Fruit fly (Drosophila melanogaster) whole organism, embryonic: Measurements from ENCODE around the gene CG5938.

Experiments
- B-H1 ChIP-seq: fragments of 200-800 bp; sonication (Bioruptor generic); IDR thresholded peaks from 3 replicates; pipeline ENCODE4 v1.3.6; 2022; ENCODE audit warnings: missing biosample characterization, missing genetic modification characterization
- CG11247 ChIP-seq: fragments of 200-800 bp; sonication (Bioruptor generic); IDR thresholded peaks from 2 replicates; pipeline ENCODE4 v1.3.6; 2022; ENCODE audit warnings: missing biosample characterization, missing genetic modification characterization
- CG11456 ChIP-seq: fragments of 200-800 bp; sonication (Bioruptor generic); IDR thresholded peaks from 3 replicates; pipeline ENCODE4 v1.3.6; 2022; ENCODE audit warnings: missing biosample characterization, missing genetic modification characterization
- CG12299 ChIP-seq: fragments of 200-800 bp; sonication (Bioruptor generic); optimal IDR thresholded peaks from 2 replicates; lab custom pipeline; 2018; ENCODE audit warnings: missing biosample characterization, mild to moderate bottlenecking, missing genetic modification characterization
- CG12769 ChIP-seq: fragments of 200-800 bp; sonication (Bioruptor generic); optimal IDR thresholded peaks from 2 replicates; lab custom pipeline; 2019; ENCODE audit warnings: missing biosample characterization, mild to moderate bottlenecking, missing genetic modification characterization, moderate library complexity
- CG13775 ChIP-seq: fragments of 200-800 bp; sonication (Bioruptor generic); optimal IDR thresholded peaks from 3 replicates; lab custom pipeline; 2017; ENCODE audit warnings: missing biosample characterization, mild to moderate bottlenecking, missing genetic modification characterization
- CG13894 ChIP-seq: fragments of 200-800 bp; sonication (Bioruptor generic); optimal IDR thresholded peaks from 3 replicates; lab custom pipeline; 2018; ENCODE audit warnings: missing biosample characterization, mild to moderate bottlenecking, missing genetic modification characterization, moderate library complexity
- CG14710 ChIP-seq: fragments of 200-800 bp; sonication (Bioruptor generic); optimal IDR thresholded peaks from 3 replicates; lab custom pipeline; 2019; ENCODE audit warnings: missing biosample characterization, mild to moderate bottlenecking, missing genetic modification characterization, moderate library complexity
- CG14965 ChIP-seq: fragments of 200-800 bp; sonication (Bioruptor generic); optimal IDR thresholded peaks from 2 replicates; lab custom pipeline; 2016; ENCODE audit warnings: missing biosample characterization, missing genetic modification characterization, borderline replicate concordance
- CG15514 ChIP-seq: fragments of 200-800 bp; sonication (Bioruptor generic); optimal IDR thresholded peaks from 3 replicates; lab custom pipeline; 2017; ENCODE audit warnings: missing biosample characterization, missing genetic modification characterization, mild to moderate bottlenecking, moderate library complexity, missing genetic modification reagents
- CG16863 ChIP-seq: fragments of 200-800 bp; sonication (Bioruptor generic); optimal IDR thresholded peaks from 3 replicates; lab custom pipeline; 2016; ENCODE audit warnings: missing biosample characterization, missing genetic modification characterization
- CG7987 ChIP-seq: fragments of 200-800 bp; sonication (Bioruptor generic); optimal IDR thresholded peaks from 2 replicates; lab custom pipeline; 2018; ENCODE audit warnings: missing biosample characterization, mild to moderate bottlenecking, missing genetic modification characterization, moderate library complexity
- CG8281 ChIP-seq: fragments of 200-800 bp; sonication (Bioruptor generic); optimal IDR thresholded peaks from 2 replicates; lab custom pipeline; 2018; ENCODE audit warnings: missing biosample characterization, mild to moderate bottlenecking, missing genetic modification characterization, moderate library complexity
- CG8290 ChIP-seq, 3 experiments: fragments of 200-800 bp; sonication (Bioruptor generic); optimal IDR thresholded peaks; 2 replicates each; lab custom pipeline; 2016 to 2019; ENCODE audit warnings: missing biosample characterization in 3 of 3, missing genetic modification characterization in 3 of 3, mild to moderate bottlenecking in 2 of 3, moderate library complexity in 1 of 3
- CG8478 ChIP-seq: fragments of >200 bp; optimal IDR thresholded peaks from 2 replicates; lab custom pipeline; 2018
- Hr3 ChIP-seq: fragments of 200-800 bp; sonication (Bioruptor generic); optimal IDR thresholded peaks from 3 replicates; lab custom pipeline; 2016; ENCODE audit warnings: missing biosample characterization, missing genetic modification characterization
- Med ChIP-seq: fragments of 200-800 bp; sonication (Bioruptor generic); peaks from one replicate; lab custom pipeline; 2016; ENCODE audit warnings: missing biosample characterization, missing genetic modification characterization, mild to moderate bottlenecking, inconsistent platforms, moderate library complexity
- Nf-YC ChIP-seq: fragments of 200-800 bp; optimal IDR thresholded peaks from 3 replicates; lab custom pipeline; 2019; ENCODE audit warnings: missing biosample characterization, mild to moderate bottlenecking, missing genetic modification characterization, moderate library complexity
- abd-A ChIP-seq: fragments of 200-800 bp; sonication (Bioruptor generic); optimal IDR thresholded peaks from 3 replicates; lab custom pipeline; 2019; ENCODE audit warnings: missing biosample characterization, mild to moderate bottlenecking, missing genetic modification characterization, moderate library complexity
- aop ChIP-seq: fragments of 200-800 bp; sonication (Bioruptor generic); IDR thresholded peaks from 2 replicates; pipeline ENCODE4 v1.3.6; 2022; ENCODE audit warnings: missing biosample characterization, missing genetic modification characterization
- cad ChIP-seq: fragments of >200 bp; optimal IDR thresholded peaks from 2 replicates; lab custom pipeline; 2017; ENCODE audit warnings: missing biosample characterization, missing genetic modification characterization
- chinmo ChIP-seq: fragments of 200-800 bp; sonication (Bioruptor generic); IDR thresholded peaks from 4 replicates; pipeline ENCODE4 v1.3.6; 2022; ENCODE audit warnings: missing biosample characterization, missing genetic modification characterization; ENCODE audit not compliant: partially characterized antibody
- cwo ChIP-seq: fragments of 200-800 bp; sonication (Bioruptor generic); optimal IDR thresholded peaks from 3 replicates; lab custom pipeline; 2017; ENCODE audit warnings: missing biosample characterization, missing genetic modification characterization, mild to moderate bottlenecking, moderate library complexity, missing genetic modification reagents
- dysf ChIP-seq: fragments of 200-800 bp; sonication (Bioruptor generic); IDR thresholded peaks from 3 replicates; pipeline ENCODE4 v1.3.6; 2022; ENCODE audit warnings: missing biosample characterization, missing genetic modification characterization
- exex ChIP-seq: fragments of 200-800 bp; sonication (Bioruptor generic); optimal IDR thresholded peaks from 4 replicates; lab custom pipeline; 2018; ENCODE audit warnings: missing biosample characterization, mild to moderate bottlenecking, missing genetic modification characterization, moderate library complexity
- fu2 ChIP-seq: fragments of 200-800 bp; sonication (Bioruptor generic); optimal IDR thresholded peaks from 2 replicates; lab custom pipeline; 2016; ENCODE audit warnings: missing biosample characterization, missing genetic modification characterization
- hkb ChIP-seq, 2 experiments: fragments of 200-800 bp in 1 of 2; fragments of >200 bp in 1 of 2; sonication (Bioruptor generic) in 1 of 2; IDR thresholded peaks in 1 of 2; optimal IDR thresholded peaks in 1 of 2; 2 replicates each; pipeline versions ENCODE4 v1.3.6 to Lab custom; 2017 to 2022; ENCODE audit warnings: missing biosample characterization in 1 of 2, missing genetic modification characterization in 1 of 2
- hth ChIP-seq: fragments of >200 bp; optimal IDR thresholded peaks from 2 replicates; lab custom pipeline; 2017; ENCODE audit warnings: inconsistent platforms
- klu ChIP-seq: fragments of 200-800 bp; sonication (Bioruptor generic); IDR thresholded peaks from 2 replicates; pipeline ENCODE4 v1.3.6; 2022; ENCODE audit warnings: missing biosample characterization, missing genetic modification characterization
- lilli ChIP-seq: fragments of 200-800 bp; sonication (Bioruptor generic); optimal IDR thresholded peaks from 3 replicates; lab custom pipeline; 2016; ENCODE audit warnings: missing biosample characterization, missing genetic modification characterization
- mirr ChIP-seq: fragments of 200-800 bp; sonication (Bioruptor generic); optimal IDR thresholded peaks from 3 replicates; lab custom pipeline; 2018; ENCODE audit warnings: missing biosample characterization, mild to moderate bottlenecking, missing genetic modification characterization
- sd ChIP-seq: fragments of 200-800 bp; sonication (Bioruptor generic); optimal IDR thresholded peaks from 3 replicates; lab custom pipeline; 2018; ENCODE audit warnings: missing biosample characterization, mild to moderate bottlenecking, missing genetic modification characterization, moderate library complexity
- sisA ChIP-seq: fragments of 200-800 bp; sonication (Bioruptor generic); IDR thresholded peaks from 2 replicates; pipeline ENCODE4 v1.3.6; 2022; ENCODE audit warnings: missing biosample characterization, missing genetic modification characterization
- slou ChIP-seq: fragments of 200-800 bp; sonication (Bioruptor generic); optimal IDR thresholded peaks from 3 replicates; lab custom pipeline; 2016; ENCODE audit warnings: missing biosample characterization, missing genetic modification characterization
- sr ChIP-seq: fragments of 200-800 bp; sonication (Bioruptor generic); IDR thresholded peaks from 3 replicates; pipeline ENCODE4 v1.3.6; 2022; ENCODE audit warnings: missing biosample characterization, missing genetic modification characterization
- sug ChIP-seq: fragments of 200-800 bp; optimal IDR thresholded peaks from 2 replicates; lab custom pipeline; 2019; ENCODE audit warnings: missing biosample characterization, mild to moderate bottlenecking, missing genetic modification characterization, moderate library complexity
- trem ChIP-seq: fragments of 200-800 bp; optimal IDR thresholded peaks from 3 replicates; lab custom pipeline; 2019; ENCODE audit warnings: missing biosample characterization, mild to moderate bottlenecking, missing genetic modification characterization, moderate library complexity
- vnd ChIP-seq: fragments of 200-800 bp; sonication (Bioruptor generic); IDR thresholded peaks from 3 replicates; pipeline ENCODE4 v1.3.6; 2022; ENCODE audit warnings: missing biosample characterization, missing genetic modification characterization; ENCODE audit not compliant: partially characterized antibody

CG5938 gene

DNA sequence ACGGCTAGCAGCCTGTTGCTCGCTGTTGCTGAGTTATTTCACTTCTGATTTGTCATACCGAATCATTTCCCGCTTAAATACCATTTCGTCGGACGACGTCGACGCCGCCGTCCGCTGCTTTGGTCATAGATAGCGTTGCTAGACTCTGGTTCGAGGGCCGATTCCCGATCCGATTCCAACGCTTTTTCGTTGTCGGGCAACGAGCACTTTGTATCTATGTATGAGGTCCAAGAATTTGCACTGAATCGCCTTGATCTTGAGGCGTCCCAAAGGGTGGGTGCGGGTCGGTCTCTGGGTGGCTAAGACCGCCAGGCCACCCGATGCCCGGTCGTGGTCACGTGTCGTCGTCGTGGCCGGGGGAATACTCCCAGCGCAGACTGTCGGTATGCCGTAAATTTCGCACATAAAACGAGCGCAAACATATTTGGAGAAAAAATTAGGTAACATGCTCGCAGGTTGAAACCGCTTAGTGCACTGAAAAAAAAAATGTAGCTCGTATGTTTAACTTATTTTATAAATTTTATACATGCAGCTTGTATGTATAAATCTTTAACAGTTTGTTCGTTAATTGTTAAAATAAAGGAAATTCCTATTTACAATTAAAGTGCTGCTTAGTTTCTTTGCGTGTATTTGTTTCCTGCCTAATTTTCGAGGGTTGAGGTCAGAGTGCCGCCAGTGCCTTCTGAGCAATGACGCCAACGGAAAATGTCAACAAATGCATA, 17.7 kb downstream of the CG5938 start, which contains the start of gene CG3348 (continued):
- TF ChIP-seq CG15514 (GFP tag; lab: Kevin White, UChicago) (peak; percentile 60), fu2 (peak; percentile 43), B-H1 (GFP tag; lab: Robert Waterston, UW) (no peak), vnd (GFP tag; lab: Robert Waterston, UW) (no peak), trem (tag; lab: Kevin White, UChicago) (peak; percentile 22), CG8281 (tag; lab: Kevin White, UChicago) (peak; percentile 45), CG16863 (peak; percentile 32), CG11247 (GFP tag; lab: Robert Waterston, UW) (peak; percentile 75), Hr3 (GFP tag; lab: Kevin White, UChicago) (peak; percentile 58), CG14965 (GFP tag; lab: Kevin White, UChicago) (peak; percentile 16), sisA (peak; percentile 66)

DNA sequence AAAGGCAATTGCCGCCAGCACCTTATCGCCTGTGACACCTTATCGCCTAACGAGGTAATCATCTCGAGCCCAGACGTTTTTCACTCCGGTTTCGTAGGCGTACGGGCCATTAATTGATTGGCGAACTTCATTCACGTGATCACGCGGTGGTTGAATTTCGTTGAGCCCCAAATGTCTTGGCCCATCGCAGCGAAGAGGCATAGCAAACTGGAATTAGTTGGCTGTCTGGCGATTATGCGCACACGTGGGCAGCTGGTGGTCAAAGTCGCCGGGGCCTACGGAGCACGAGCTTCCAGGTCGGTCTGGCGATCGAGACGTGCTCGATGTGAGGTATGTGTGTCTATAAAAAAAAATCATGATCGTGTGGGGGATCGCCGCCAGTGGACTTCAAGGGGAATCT, 18.5 kb downstream of the CG5938 start:
- TF ChIP-seq klu (GFP tag; lab: Robert Waterston, UW) (no peak), CG13894 (tag; lab: Kevin White, UChicago) (peak; percentile 18), abd-A (tag; lab: Kevin White, UChicago) (peak; percentile 31), mirr (GFP tag; lab: Kevin White, UChicago) (peak; percentile 6), Med (GFP tag; lab: Kevin White, UChicago) (peak; percentile 66), sug (peak; percentile 91), sd (tag; lab: Kevin White, UChicago) (peak; percentile 78), cad (GFP tag; lab: Kevin White, UChicago) (no peak), CG12769 (peak; percentile 83), lilli (GFP tag; lab: Kevin White, UChicago) (no peak), CG8478 (lab: Kevin White, UChicago) (peak; percentile 36), cwo (peak; percentile 100), CG7987 (GFP tag; lab: Kevin White, UChicago) (peak; percentile 100), exex (tag; lab: Kevin White, UChicago) (peak; percentile 70), sr (peak; percentile 56; the same call in 1 of the 3 replicates)
- TF ChIP-seq, all 482 proteins: peak for 12

DNA sequence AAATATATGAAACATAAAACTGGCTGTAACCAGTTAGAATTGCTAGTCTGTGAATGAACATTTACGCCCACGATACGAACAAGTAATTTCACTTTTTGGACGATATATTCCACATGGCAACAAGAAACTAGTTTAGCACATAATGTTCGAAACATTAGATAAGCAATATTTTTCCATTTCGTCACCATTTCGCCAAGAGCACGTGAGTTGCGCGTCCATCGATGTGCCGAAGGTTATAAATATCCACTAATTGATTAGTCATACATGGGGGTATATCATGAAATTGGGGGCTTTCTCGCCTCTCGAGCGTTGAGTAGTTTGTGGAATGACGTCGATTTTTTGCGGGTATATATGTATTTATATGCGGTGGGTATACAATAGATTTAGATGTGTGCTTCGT, 19.5 kb downstream of the CG5938 start:
- peak; percentile 45 for TF ChIP-seq sd (tag; lab: Kevin White, UChicago)
- TF ChIP-seq slou (GFP tag; lab: Kevin White, UChicago) = no peak
- TF ChIP-seq CG12299 (tag; lab: Kevin White, UChicago) = no peak
- TF ChIP-seq cwo = peak; percentile 97
- TF ChIP-seq dysf = no peak
- TF ChIP-seq CG13775 = no peak
- peak; percentile 68 for TF ChIP-seq CG7987 (GFP tag; lab: Kevin White, UChicago)
- no peak for TF ChIP-seq aop (GFP tag; lab: Robert Waterston, UW)
- no peak for TF ChIP-seq CG11456 (GFP tag; lab: Robert Waterston, UW)
- TF ChIP-seq CG8290 (GFP tag; optimal IDR thresholded peaks at IDR 0.05; lab: Kevin White, UChicago) = no peak
- TF ChIP-seq CG8290 (tag; optimal IDR thresholded peaks at IDR 0.05; lab: Kevin White, UChicago) = no peak
- TF ChIP-seq hkb (optimal IDR thresholded peaks at IDR 0.05; lab: Kevin White, UChicago) = no peak
- no peak for TF ChIP-seq hkb (GFP tag; IDR thresholded peaks at IDR 0.05; lab: Robert Waterston, UW)
- TF ChIP-seq CG14710 = no peak
- TF ChIP-seq hth = no peak
- TF ChIP-seq Nf-YC (tag; lab: Kevin White, UChicago) = no peak
- 0 out of 4 replicates have a peak, but pooled peaks have one; percentile 7 for TF ChIP-seq chinmo (GFP tag; lab: Robert Waterston, UW)
- TF ChIP-seq, all 482 proteins: peak for 4
